Worm (Caenorhabditis elegans): ENCODE data around the gene perm-1.

ce11 chrII:7892761-7893272 is 12.2 kb downstream of the perm-1 start, which contains the start of gene ptc-1:
- TF ChIP-seq ztf-29 (GFP tag; IDR thresholded peaks at IDR 0.05) (no peak), med-1 (GFP tag; optimal IDR thresholded peaks at IDR 0.05; ENCODE audit: insufficient read depth) (no peak), T22C8.4 (GFP tag; IDR thresholded peaks at IDR 0.05) (no peak), klf-2 (GFP tag; conservative IDR thresholded peaks at IDR 0.05) (no peak), flt-1 (GFP tag; IDR thresholded peaks at IDR 0.05) (no peak), ref-1 (GFP tag; conservative IDR thresholded peaks at IDR 0.05) (no peak), cog-1 (tag; optimal IDR thresholded peaks at IDR 0.05) (no peak), tab-1 (GFP tag; IDR thresholded peaks at IDR 0.05) (no peak), ztf-23 (GFP tag; IDR thresholded peaks at IDR 0.05) (no peak)
